Worm (Caenorhabditis elegans) whole organism, midembryonic: ENCODE results near the gene nhr-235.

Experiments used
- flt-1 ChIP-seq: fragments of 200-800 bp; sonication (Bioruptor generic); IDR thresholded peaks from 2 replicates; pipeline ENCODE4 v1.3.6; 2022; ENCODE audit warnings: missing genetic modification characterization, missing compliant biosample characterization
- ztf-23 ChIP-seq: fragments of 200-800 bp; sonication (Bioruptor generic); IDR thresholded peaks from 2 replicates; pipeline ENCODE4 v1.3.6; 2022; ENCODE audit warnings: missing genetic modification reagents, missing genetic modification characterization, missing compliant biosample characterization
- ztf-29 ChIP-seq: fragments of 200-800 bp; sonication (Bioruptor generic); IDR thresholded peaks from 2 replicates; pipeline ENCODE4 v1.3.6; 2022; ENCODE audit warnings: missing genetic modification reagents, missing genetic modification characterization, missing compliant biosample characterization

DNA sequence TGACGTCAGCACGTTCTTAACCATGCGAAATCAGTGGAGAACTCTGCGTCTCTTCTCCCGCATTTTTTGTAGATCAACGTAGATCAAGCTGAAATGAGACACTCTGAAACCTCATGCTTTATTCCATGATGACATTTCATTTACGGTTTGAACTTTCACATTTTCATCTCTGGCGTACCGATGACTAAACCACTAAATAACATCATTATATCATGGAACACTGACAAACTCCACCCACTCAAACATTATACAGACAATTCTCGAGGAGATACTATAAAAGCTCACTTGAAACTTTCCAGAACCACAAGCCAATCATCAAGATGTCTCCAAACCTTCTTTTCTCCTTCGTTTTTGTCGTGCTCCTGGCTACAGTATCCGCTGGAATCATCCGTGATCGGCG lies 13.6 kb upstream of the nhr-235 start, which contains the start of gene nspe-7:
- TF ChIP-seq flt-1 (GFP tag; lab: Robert Waterston, UW) = no peak
- no peak for TF ChIP-seq ztf-23
- no peak for TF ChIP-seq ztf-29
